Worm (Caenorhabditis elegans) whole organism, L1 larva: ENCODE results near the gene nep-20.

ENCODE experiments used
- blmp-1 ChIP-seq: fragments of 150-350 bp; optimal IDR thresholded peaks from 2 replicates; lab custom pipeline; 2014; ENCODE audit warnings: missing biosample characterization, missing genetic modification characterization
- jun-1 ChIP-seq: fragments of 150-350 bp; optimal IDR thresholded peaks from 2 replicates; lab custom pipeline; 2014; ENCODE audit warnings: missing biosample characterization, missing genetic modification reagents, missing genetic modification characterization
- lin-35 ChIP-seq, 2 experiments: fragments of 150-350 bp; optimal IDR thresholded peaks; 2 replicates each; lab custom pipeline; 2014; ENCODE audit warnings: missing biosample characterization in 2 of 2, missing genetic modification characterization in 2 of 2, missing genetic modification reagents in 2 of 2
- nhr-11 ChIP-seq: fragments of 150-350 bp; optimal IDR thresholded peaks from 2 replicates; lab custom pipeline; 2014; ENCODE audit warnings: missing biosample characterization, missing genetic modification characterization
- nhr-76 ChIP-seq: sonication (generic microtip); optimal IDR thresholded peaks from 2 replicates; lab custom pipeline; 2017; ENCODE audit warnings: missing biosample characterization, missing genetic modification characterization
- ztf-11 ChIP-seq, 2 experiments: sonication (generic microtip); optimal IDR thresholded peaks; 2 replicates each; lab custom pipeline; 2016 to 2017; ENCODE audit warnings: missing genetic modification characterization in 2 of 2, missing biosample characterization in 1 of 2, missing compliant biosample characterization in 1 of 2

ce11 chrII:3436412-3436811 lies 41.0 kb upstream of the nep-20 start, which contains the start of gene skpo-2:
- TF ChIP-seq blmp-1 (tag; lab: Kevin White, UChicago): no peak
- TF ChIP-seq jun-1 (tag; lab: Kevin White, UChicago): no peak
- no peak for TF ChIP-seq lin-35 (GFP tag; optimal IDR thresholded peaks at IDR 0.05; lab: Kevin White, UChicago)
- no peak for TF ChIP-seq nhr-76
- no peak for TF ChIP-seq ztf-11 (tag; optimal IDR thresholded peaks at IDR 0.05; lab: Kevin White, UChicago)
- TF ChIP-seq nhr-11 (tag; lab: Kevin White, UChicago): no peak
